Fruit fly (Drosophila melanogaster) whole organism, embryonic: ENCODE data around the gene CG10137.
A peak's percentile ranks its signal among the peaks of the same experiment; 100 is the strongest.

Source experiments
- Atf3 ChIP-seq: fragments of 200-800 bp; sonication (Bioruptor generic); optimal IDR thresholded peaks from 3 replicates; lab custom pipeline; 2016; ENCODE audit warnings: missing biosample characterization, missing genetic modification characterization
- B-H2 ChIP-seq: fragments of 200-800 bp; sonication (Bioruptor generic); optimal IDR thresholded peaks from 2 replicates; lab custom pipeline; 2018; ENCODE audit warnings: missing biosample characterization, mild to moderate bottlenecking, missing genetic modification characterization
- CG11696 ChIP-seq: fragments of 200-800 bp; sonication (Bioruptor generic); IDR thresholded peaks from 2 replicates; pipeline ENCODE4 v1.3.6; 2022; ENCODE audit warnings: missing biosample characterization, missing genetic modification characterization
- CG12155 ChIP-seq: fragments of 200-800 bp; sonication (Bioruptor generic); optimal IDR thresholded peaks from 3 replicates; lab custom pipeline; 2016; ENCODE audit warnings: missing biosample characterization, missing genetic modification characterization
- CG13123 ChIP-seq: fragments of 200-800 bp; sonication (Bioruptor generic); optimal IDR thresholded peaks from 2 replicates; lab custom pipeline; 2016; ENCODE audit warnings: missing biosample characterization, missing genetic modification characterization
- CG13624 ChIP-seq: fragments of 200-800 bp; sonication (Bioruptor generic); optimal IDR thresholded peaks from 2 replicates; lab custom pipeline; 2016; ENCODE audit warnings: missing biosample characterization, missing genetic modification characterization
- CG1647 ChIP-seq: fragments of 200-800 bp; sonication (Bioruptor generic); optimal IDR thresholded peaks from 3 replicates; lab custom pipeline; 2016; ENCODE audit warnings: missing biosample characterization, missing genetic modification characterization
- CG17186 ChIP-seq: fragments of 200-800 bp; sonication (Bioruptor generic); optimal IDR thresholded peaks from 3 replicates; lab custom pipeline; 2017; ENCODE audit warnings: missing biosample characterization, missing genetic modification reagents, missing genetic modification characterization
- CG30431 ChIP-seq: fragments of 200-800 bp; sonication (Bioruptor generic); optimal IDR thresholded peaks from 2 replicates; lab custom pipeline; 2017; ENCODE audit warnings: missing biosample characterization, missing genetic modification characterization
- CG3407 ChIP-seq: fragments of 200-800 bp; sonication (Bioruptor generic); optimal IDR thresholded peaks from 2 replicates; lab custom pipeline; 2018; ENCODE audit warnings: missing biosample characterization, mild to moderate bottlenecking, missing genetic modification characterization
- CG4617 ChIP-seq: fragments of 200-800 bp; sonication (Bioruptor generic); optimal IDR thresholded peaks from 3 replicates; lab custom pipeline; 2016; ENCODE audit warnings: missing biosample characterization, missing genetic modification characterization, borderline replicate concordance
- CG4730 ChIP-seq: fragments of 200-800 bp; sonication (Bioruptor generic); IDR thresholded peaks from 2 replicates; pipeline ENCODE4 v1.3.6; 2022; ENCODE audit warnings: missing biosample characterization, missing genetic modification characterization
- CG6272 ChIP-seq: fragments of 200-800 bp; sonication (Bioruptor generic); IDR thresholded peaks from 2 replicates; pipeline ENCODE4 v1.3.6; 2022; ENCODE audit warnings: missing biosample characterization, missing genetic modification characterization
- CG6765 ChIP-seq: fragments of 200-800 bp; sonication (Bioruptor generic); optimal IDR thresholded peaks from 3 replicates; lab custom pipeline; 2017; ENCODE audit warnings: missing biosample characterization, mild to moderate bottlenecking, missing genetic modification characterization
- CG7928 ChIP-seq: fragments of 200-800 bp; sonication (Bioruptor generic); optimal IDR thresholded peaks from 2 replicates; lab custom pipeline; 2017; ENCODE audit warnings: missing biosample characterization, mild to moderate bottlenecking, missing genetic modification characterization
- CG8089 ChIP-seq: fragments of 200-800 bp; sonication (Bioruptor generic); optimal IDR thresholded peaks from 3 replicates; lab custom pipeline; 2016; ENCODE audit warnings: missing biosample characterization, missing genetic modification characterization
- CG8478 ChIP-seq: fragments of >200 bp; optimal IDR thresholded peaks from 2 replicates; lab custom pipeline; 2018
- CG8924 ChIP-seq: fragments of 200-800 bp; optimal IDR thresholded peaks from 3 replicates; lab custom pipeline; 2019; ENCODE audit warnings: missing biosample characterization, mild to moderate bottlenecking, missing genetic modification characterization, moderate library complexity
- CG9932 ChIP-seq: fragments of 200-800 bp; sonication (Bioruptor generic); IDR thresholded peaks from 2 replicates; pipeline ENCODE4 v1.3.6; 2022; ENCODE audit warnings: missing biosample characterization, missing genetic modification characterization
- CHES-1-like ChIP-seq: fragments of 200-800 bp; sonication (Bioruptor generic); optimal IDR thresholded peaks from 2 replicates; lab custom pipeline; 2016; ENCODE audit warnings: missing biosample characterization, missing genetic modification characterization
- D19A ChIP-seq: fragments of 200-800 bp; optimal IDR thresholded peaks from 3 replicates; lab custom pipeline; 2019; ENCODE audit warnings: missing biosample characterization, mild to moderate bottlenecking, missing genetic modification characterization, moderate library complexity
- Deaf1 ChIP-seq: fragments of 200-800 bp; optimal IDR thresholded peaks from 3 replicates; lab custom pipeline; 2019; ENCODE audit warnings: missing biosample characterization, mild to moderate bottlenecking, missing genetic modification characterization, moderate library complexity
- Dp ChIP-seq: fragments of 200-800 bp; sonication (Bioruptor generic); optimal IDR thresholded peaks from 2 replicates; lab custom pipeline; 2018; ENCODE audit warnings: missing biosample characterization, mild to moderate bottlenecking, missing genetic modification characterization, moderate library complexity
- Elba2 ChIP-seq: fragments of 200-800 bp; sonication (Bioruptor generic); optimal IDR thresholded peaks from 3 replicates; lab custom pipeline; 2016; ENCODE audit warnings: missing biosample characterization, missing genetic modification characterization
- Fer2 ChIP-seq: fragments of 200-800 bp; sonication (Bioruptor generic); optimal IDR thresholded peaks from 2 replicates; lab custom pipeline; 2018; ENCODE audit warnings: missing biosample characterization, mild to moderate bottlenecking, missing genetic modification characterization, moderate library complexity
- Gsc ChIP-seq: fragments of 200-800 bp; sonication (Bioruptor generic); IDR thresholded peaks from 2 replicates; pipeline ENCODE4 v1.3.6; 2022; ENCODE audit warnings: missing biosample characterization, missing genetic modification characterization
- Hey ChIP-seq: fragments of 200-800 bp; sonication (Bioruptor generic); optimal IDR thresholded peaks from 3 replicates; lab custom pipeline; 2018; ENCODE audit warnings: missing biosample characterization, mild to moderate bottlenecking, missing genetic modification characterization
- Mes4 ChIP-seq: fragments of 200-800 bp; sonication (Bioruptor generic); optimal IDR thresholded peaks from 2 replicates; lab custom pipeline; 2016; ENCODE audit warnings: missing biosample characterization, missing genetic modification characterization
- Myb ChIP-seq: fragments of 200-800 bp; sonication (Bioruptor generic); optimal IDR thresholded peaks from 2 replicates; lab custom pipeline; 2016; ENCODE audit warnings: missing biosample characterization, missing genetic modification characterization
- NC2β ChIP-seq: fragments of 200-800 bp; sonication (Bioruptor generic); optimal IDR thresholded peaks from 2 replicates; lab custom pipeline; 2016; ENCODE audit warnings: missing biosample characterization, missing genetic modification characterization
- Oli ChIP-seq: fragments of 200-800 bp; sonication (Bioruptor generic); optimal IDR thresholded peaks from 2 replicates; lab custom pipeline; 2018; ENCODE audit warnings: missing biosample characterization, mild to moderate bottlenecking, missing genetic modification characterization, moderate library complexity
- TFAM ChIP-seq: fragments of 200-800 bp; sonication (Bioruptor generic); optimal IDR thresholded peaks from 2 replicates; lab custom pipeline; 2017; ENCODE audit warnings: missing biosample characterization, missing genetic modification characterization, inconsistent platforms
- abd-A ChIP-seq: fragments of 200-800 bp; sonication (Bioruptor generic); optimal IDR thresholded peaks from 3 replicates; lab custom pipeline; 2019; ENCODE audit warnings: missing biosample characterization, mild to moderate bottlenecking, missing genetic modification characterization, moderate library complexity
- cad ChIP-seq: fragments of >200 bp; optimal IDR thresholded peaks from 2 replicates; lab custom pipeline; 2017; ENCODE audit warnings: missing biosample characterization, missing genetic modification characterization
- chinmo ChIP-seq: fragments of 200-800 bp; sonication (Bioruptor generic); IDR thresholded peaks from 4 replicates; pipeline ENCODE4 v1.3.6; 2022; ENCODE audit warnings: missing biosample characterization, missing genetic modification characterization; ENCODE audit not compliant: partially characterized antibody
- dmrt11E ChIP-seq: fragments of 200-800 bp; sonication (Bioruptor generic); optimal IDR thresholded peaks from 3 replicates; lab custom pipeline; 2018; ENCODE audit warnings: missing biosample characterization, mild to moderate bottlenecking, missing genetic modification characterization, moderate library complexity
- ems ChIP-seq: fragments of 200-800 bp; sonication (Bioruptor generic); optimal IDR thresholded peaks from 3 replicates; lab custom pipeline; 2016; ENCODE audit warnings: missing biosample characterization, missing genetic modification characterization
- ewg ChIP-seq: fragments of 200-800 bp; sonication (Bioruptor generic); optimal IDR thresholded peaks from 3 replicates; lab custom pipeline; 2017; ENCODE audit warnings: mild to moderate bottlenecking, missing biosample characterization, missing genetic modification reagents, missing genetic modification characterization
- grn ChIP-seq: fragments of 200-800 bp; sonication (Bioruptor generic); optimal IDR thresholded peaks from 3 replicates; lab custom pipeline; 2017; ENCODE audit warnings: missing biosample characterization, missing genetic modification characterization
- gsb-n ChIP-seq: fragments of 200-800 bp; sonication (Bioruptor generic); optimal IDR thresholded peaks from 3 replicates; lab custom pipeline; 2018; ENCODE audit warnings: missing biosample characterization, mild to moderate bottlenecking, missing genetic modification characterization
- klu ChIP-seq: fragments of 200-800 bp; sonication (Bioruptor generic); IDR thresholded peaks from 2 replicates; pipeline ENCODE4 v1.3.6; 2022; ENCODE audit warnings: missing biosample characterization, missing genetic modification characterization
- lov ChIP-seq, 2 experiments: fragments of 200-800 bp in 1 of 2; fragments of >200 bp in 1 of 2; sonication (Bioruptor generic) in 1 of 2; IDR thresholded peaks in 1 of 2; optimal IDR thresholded peaks in 1 of 2; 2 replicates in 1 of 2; 3 replicates in 1 of 2; pipeline versions ENCODE4 v1.3.6 to Lab custom; 2017 to 2022; ENCODE audit warnings: missing biosample characterization in 1 of 2, missing genetic modification characterization in 1 of 2
- pan ChIP-seq, 4 experiments: fragments of >200 bp in 3 of 4; fragments of 200-800 bp in 1 of 4; sonication (Bioruptor generic) in 1 of 4; optimal IDR thresholded peaks in 3 of 4; IDR thresholded peaks in 1 of 4; 2 replicates each; pipeline versions ENCODE4 v1.3.6 to Lab custom; 2017 to 2022; ENCODE audit warnings: missing biosample characterization in 2 of 4, missing genetic modification characterization in 2 of 4, mixed read lengths in 1 of 4
- pb ChIP-seq: fragments of 200-800 bp; sonication (Bioruptor generic); optimal IDR thresholded peaks from 3 replicates; lab custom pipeline; 2016; ENCODE audit warnings: missing biosample characterization, missing genetic modification characterization
- sd ChIP-seq: fragments of 200-800 bp; sonication (Bioruptor generic); optimal IDR thresholded peaks from 3 replicates; lab custom pipeline; 2018; ENCODE audit warnings: missing biosample characterization, mild to moderate bottlenecking, missing genetic modification characterization, moderate library complexity
- slou ChIP-seq: fragments of 200-800 bp; sonication (Bioruptor generic); optimal IDR thresholded peaks from 3 replicates; lab custom pipeline; 2016; ENCODE audit warnings: missing biosample characterization, missing genetic modification characterization
- tll ChIP-seq, 2 experiments: fragments of 200-800 bp in 1 of 2; fragments of >200 bp in 1 of 2; sonication (Bioruptor generic) in 1 of 2; optimal IDR thresholded peaks; 2 replicates each; lab custom pipeline; 2017 to 2019; ENCODE audit warnings: missing biosample characterization in 2 of 2, missing genetic modification characterization in 2 of 2, mild to moderate bottlenecking in 1 of 2, moderate library complexity in 1 of 2
- tup ChIP-seq: fragments of 200-800 bp; sonication (Bioruptor generic); optimal IDR thresholded peaks from 2 replicates; lab custom pipeline; 2016; ENCODE audit warnings: missing biosample characterization, mild to moderate bottlenecking, missing genetic modification characterization, moderate library complexity

Gene CG10137

DNA sequence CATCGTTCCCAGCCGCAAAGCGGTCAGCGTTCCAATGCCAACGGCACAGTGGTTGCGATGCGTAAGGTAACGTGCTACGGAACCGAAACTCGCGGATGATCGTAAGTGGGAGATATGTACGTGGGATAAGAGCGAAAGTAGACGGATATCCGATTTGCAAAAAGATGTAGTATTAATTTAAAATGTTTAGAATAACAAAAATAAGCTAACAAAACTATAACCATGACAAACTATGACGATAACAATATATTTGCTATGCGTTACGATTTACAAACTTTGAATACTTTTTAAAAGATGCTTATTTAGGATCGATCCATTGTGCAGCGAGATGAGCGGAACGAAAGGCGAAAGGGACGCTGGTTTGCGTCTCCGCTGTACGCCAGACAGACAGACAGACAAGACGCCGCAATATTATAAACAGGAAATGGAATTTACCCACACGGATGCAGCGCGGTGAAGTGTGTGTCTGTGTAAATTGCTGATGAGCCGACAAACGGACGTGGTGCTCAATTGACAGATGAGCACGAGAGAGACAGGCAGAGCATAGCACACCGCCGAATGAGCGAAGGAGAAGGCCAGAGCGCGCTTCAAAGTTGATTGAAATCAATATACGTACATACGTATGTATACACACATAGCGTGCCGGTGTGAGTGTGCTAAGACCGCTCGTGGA, 49.3 kb downstream of the CG10137 start (continued):
- peak; percentile 90 for TF ChIP-seq abd-A
- TF ChIP-seq CG6272 (GFP tag; lab: Robert Waterston, UW) = peak; percentile 94
- TF ChIP-seq CG11696 = peak; percentile 73; the same call in 1 of the 2 replicates
- TF ChIP-seq ewg (GFP tag; lab: Kevin White, UChicago) = peak; percentile 66
- TF ChIP-seq CG12155 (GFP tag; lab: Kevin White, UChicago) = peak; percentile 94
- peak; percentile 84 for TF ChIP-seq CG17186
- peak; percentile 76 for TF ChIP-seq TFAM
- peak; percentile 95 for TF ChIP-seq Atf3 (GFP tag; lab: Kevin White, UChicago)
- TF ChIP-seq CG3407 (GFP tag; lab: Kevin White, UChicago) = peak; percentile 85
- peak; percentile 98 for TF ChIP-seq CG13624
- peak; percentile 92 for TF ChIP-seq CG6765 (GFP tag; lab: Kevin White, UChicago)
- TF ChIP-seq CG4730 (GFP tag; lab: Robert Waterston, UW) = peak; percentile 93
- TF ChIP-seq CG1647 (GFP tag; lab: Kevin White, UChicago) = peak; percentile 95
- peak; percentile 92 for TF ChIP-seq klu (GFP tag; lab: Robert Waterston, UW)
- TF ChIP-seq Fer2 = peak; percentile 83
- TF ChIP-seq Elba2 (GFP tag; lab: Kevin White, UChicago) = peak; percentile 71
- TF ChIP-seq pb (GFP tag; lab: Kevin White, UChicago) = peak; percentile 96
- TF ChIP-seq gsb-n = peak; percentile 96
- TF ChIP-seq Mes4 (GFP tag; lab: Kevin White, UChicago) = peak; percentile 93
- peak; percentile 72 for TF ChIP-seq B-H2 (GFP tag; lab: Kevin White, UChicago)
- peak; percentile 74 for TF ChIP-seq CG7928 (GFP tag; lab: Kevin White, UChicago)
- no peak for TF ChIP-seq pan (optimal IDR thresholded peaks at IDR 0.05; lab: Kevin White, UChicago)
- TF ChIP-seq pan (GFP tag; optimal IDR thresholded peaks at IDR 0.05 in 1 of 2, IDR thresholded peaks at IDR 0.05 in 1 of 2) = peak in 1 of 2 experiments; percentile 95
- peak; percentile 78 for TF ChIP-seq grn
- peak; percentile 98 for TF ChIP-seq ems (GFP tag; lab: Kevin White, UChicago)
- peak; percentile 97 for TF ChIP-seq CG30431 (GFP tag; lab: Kevin White, UChicago)
- TF ChIP-seq D19A (tag; lab: Kevin White, UChicago) = peak; percentile 92
- TF ChIP-seq lov (optimal IDR thresholded peaks at IDR 0.05; lab: Kevin White, UChicago) = no peak
- peak; percentile 68; the same call in 1 of the 3 replicates for TF ChIP-seq lov (GFP tag; IDR thresholded peaks at IDR 0.05; lab: Robert Waterston, UW)
- TF ChIP-seq CG8089 (GFP tag; lab: Kevin White, UChicago) = peak; percentile 93
- TF ChIP-seq Deaf1 (tag; lab: Kevin White, UChicago) = peak; percentile 80
- TF ChIP-seq Dp (GFP tag; lab: Kevin White, UChicago) = no peak
- TF ChIP-seq sd (tag; lab: Kevin White, UChicago) = peak; percentile 100
- no peak for TF ChIP-seq Gsc (GFP tag; lab: Robert Waterston, UW)
- peak; percentile 89 for TF ChIP-seq chinmo
- no peak for TF ChIP-seq cad (GFP tag; lab: Kevin White, UChicago)
- peak; percentile 98 for TF ChIP-seq Oli (tag; lab: Kevin White, UChicago)
- peak; percentile 96 for TF ChIP-seq slou (GFP tag; lab: Kevin White, UChicago)
- peak; percentile 63 for TF ChIP-seq CG8478 (lab: Kevin White, UChicago)
- TF ChIP-seq NC2β = peak; percentile 94
- TF ChIP-seq Myb = peak; percentile 87
- TF ChIP-seq CG4617 (GFP tag; lab: Kevin White, UChicago) = peak; percentile 85
- TF ChIP-seq CG9932 = peak; percentile 95
- TF ChIP-seq tup (GFP tag; lab: Kevin White, UChicago) = peak; percentile 85
- peak; percentile 93 for TF ChIP-seq CG13123 (GFP tag; lab: Kevin White, UChicago)
- peak; percentile 95 for TF ChIP-seq dmrt11E (tag; lab: Kevin White, UChicago)
- TF ChIP-seq CG8924 (tag; lab: Kevin White, UChicago) = peak; percentile 97
- peak in 1 of 2 experiments; percentile 28 for TF ChIP-seq tll (GFP tag; optimal IDR thresholded peaks at IDR 0.05; lab: Kevin White, UChicago)
- peak; percentile 63 for TF ChIP-seq Hey (tag; lab: Kevin White, UChicago)
- peak; percentile 96 for TF ChIP-seq CHES-1-like (GFP tag; lab: Kevin White, UChicago)
